Fruit fly (Drosophila melanogaster): ENCODE data around the gene Pdp1.

Pdp1 gene

dm6 chr3L:7869715-7870387 lies 2.7 kb upstream of the Pdp1 start (continued):
- TF ChIP-seq Dll (GFP tag; IDR thresholded peaks at IDR 0.05; ENCODE audit: partially characterized antibody): no peak
- TF ChIP-seq CG7357 (GFP tag; IDR thresholded peaks at IDR 0.05): peak; percentile 44; the same call in 1 of the 3 replicates
- no peak; the same call in 1 of the 2 replicates for TF ChIP-seq CG7372 (GFP tag; IDR thresholded peaks at IDR 0.05)
- no peak for TF ChIP-seq Elba2 (GFP tag; optimal IDR thresholded peaks at IDR 0.05)
- peak; percentile 47 for TF ChIP-seq ATbp (GFP tag; optimal IDR thresholded peaks at IDR 0.05)
- no peak for TF ChIP-seq onecut (GFP tag; IDR thresholded peaks at IDR 0.05)
- TF ChIP-seq az2 (GFP tag; optimal IDR thresholded peaks at IDR 0.05): peak; percentile 37
- TF ChIP-seq lab (GFP tag; optimal IDR thresholded peaks at IDR 0.05): peak; percentile 14
- TF ChIP-seq pan (optimal IDR thresholded peaks at IDR 0.05): no peak
- peak in 1 of 2 experiments; percentile 36 for TF ChIP-seq pan (GFP tag; optimal IDR thresholded peaks at IDR 0.05 in 1 of 2, IDR thresholded peaks at IDR 0.05 in 1 of 2)
- TF ChIP-seq gcm (GFP tag; optimal IDR thresholded peaks at IDR 0.05): peak; percentile 12
- no peak for TF ChIP-seq ash1 (GFP tag; optimal IDR thresholded peaks at IDR 0.05)
- TF ChIP-seq CG18599 (GFP tag; optimal IDR thresholded peaks at IDR 0.05): peak; percentile 30
- no peak for TF ChIP-seq pita (GFP tag; optimal IDR thresholded peaks at IDR 0.05)
- peak; percentile 41; the same call in 1 of the 3 replicates for TF ChIP-seq H15 (GFP tag; IDR thresholded peaks at IDR 0.05)
- no peak for TF ChIP-seq D19B (GFP tag; optimal IDR thresholded peaks at IDR 0.05)
- TF ChIP-seq fd3F (GFP tag; optimal IDR thresholded peaks at IDR 0.05): peak; percentile 18
- peak; percentile 16 for TF ChIP-seq tio (GFP tag; optimal IDR thresholded peaks at IDR 0.05)
- TF ChIP-seq cwo (GFP tag; optimal IDR thresholded peaks at IDR 0.05): peak; percentile 30
- no peak for TF ChIP-seq CG6791 (GFP tag; IDR thresholded peaks at IDR 0.05; ENCODE audit: partially characterized antibody)
- TF ChIP-seq ttk (GFP tag; IDR thresholded peaks at IDR 0.05): peak; percentile 44
- no peak for TF ChIP-seq hkb (optimal IDR thresholded peaks at IDR 0.05)
- peak; percentile 41; the same call in 1 of the 2 replicates for TF ChIP-seq hkb (GFP tag; IDR thresholded peaks at IDR 0.05)
- no peak for TF ChIP-seq NFAT (GFP tag; IDR thresholded peaks at IDR 0.05)
- peak; percentile 48 for TF ChIP-seq CG8924 (tag; optimal IDR thresholded peaks at IDR 0.05)
- peak; percentile 47 for TF ChIP-seq Hmr (GFP tag; optimal IDR thresholded peaks at IDR 0.05)
- peak; percentile 29 for TF ChIP-seq Ssrp (tag; optimal IDR thresholded peaks at IDR 0.05)
- TF ChIP-seq org-1 (GFP tag; optimal IDR thresholded peaks at IDR 0.05): peak; percentile 38
- peak; percentile 73; the same call in 2 of the 3 replicates for TF ChIP-seq CG17361 (GFP tag; IDR thresholded peaks at IDR 0.05)
- peak; percentile 68 for TF ChIP-seq CG2678 (tag; optimal IDR thresholded peaks at IDR 0.05)
- no peak for TF ChIP-seq CG18764 (GFP tag; optimal IDR thresholded peaks at IDR 0.05)
- no peak for TF ChIP-seq CG12744 (GFP tag; optimal IDR thresholded peaks at IDR 0.05)
- TF ChIP-seq Hr3 (GFP tag; optimal IDR thresholded peaks at IDR 0.05): peak; percentile 11
- TF ChIP-seq CG15601 (tag; optimal IDR thresholded peaks at IDR 0.05): peak; percentile 54
- no peak for TF ChIP-seq Deaf1 (tag; optimal IDR thresholded peaks at IDR 0.05)
- peak; percentile 19; the same call in 1 of the 2 replicates for TF ChIP-seq HLH3B (GFP tag; IDR thresholded peaks at IDR 0.05)
- TF ChIP-seq corto (GFP tag; optimal IDR thresholded peaks at IDR 0.05): no peak
- TF ChIP-seq CHES-1-like (GFP tag; optimal IDR thresholded peaks at IDR 0.05): no peak
- TF ChIP-seq prd (optimal IDR thresholded peaks at IDR 0.05): no peak
- peak; percentile 58; the same call in 2 of the 3 replicates for TF ChIP-seq prd (GFP tag; IDR thresholded peaks at IDR 0.05)
- TF ChIP-seq dysf (GFP tag; IDR thresholded peaks at IDR 0.05): peak; percentile 56
- TF ChIP-seq CG15011 (GFP tag; optimal IDR thresholded peaks at IDR 0.05): no peak
- TF ChIP-seq Abd-B (GFP tag; optimal IDR thresholded peaks at IDR 0.05): no peak
- TF ChIP-seq gsb (GFP tag; IDR thresholded peaks at IDR 0.05): no peak
- TF ChIP-seq kah (GFP tag; optimal IDR thresholded peaks at IDR 0.05): no peak
- no peak for TF ChIP-seq zfh2 (GFP tag; optimal IDR thresholded peaks at IDR 0.05)
- peak; percentile 79 for TF ChIP-seq CG4360 (GFP tag; IDR thresholded peaks at IDR 0.05)
- no peak for TF ChIP-seq Side (GFP tag; optimal IDR thresholded peaks at IDR 0.05)
- no peak for TF ChIP-seq CG12071 (GFP tag; optimal IDR thresholded peaks at IDR 0.05)
- peak; percentile 18 for TF ChIP-seq CG10267 (tag; optimal IDR thresholded peaks at IDR 0.05)
